Fruit fly (Drosophila melanogaster) whole organism, prepupa: ENCODE data around the gene CG13937.

Experiments
- Blimp-1 ChIP-seq: fragments of 200-800 bp; sonication (Bioruptor generic); optimal IDR thresholded peaks from 3 replicates; lab custom pipeline; 2017; ENCODE audit warnings: missing biosample characterization, missing genetic modification characterization, mild to moderate bottlenecking, moderate library complexity, missing genetic modification reagents
- CG10631 ChIP-seq: fragments of 200-800 bp; sonication (Bioruptor generic); optimal IDR thresholded peaks from 2 replicates; lab custom pipeline; 2016; ENCODE audit warnings: missing biosample characterization, missing genetic modification characterization
- CG10669 ChIP-seq: fragments of 200-800 bp; sonication (Bioruptor generic); optimal IDR thresholded peaks from 3 replicates; lab custom pipeline; 2018; ENCODE audit warnings: missing biosample characterization, mild to moderate bottlenecking, missing genetic modification characterization, moderate library complexity
- CG11294 ChIP-seq: fragments of 200-800 bp; sonication (Bioruptor generic); IDR thresholded peaks from 2 replicates; pipeline ENCODE4 v1.3.6; 2022; ENCODE audit warnings: missing biosample characterization, missing genetic modification characterization
- CG11762 ChIP-seq: fragments of 200-800 bp; sonication (Bioruptor generic); optimal IDR thresholded peaks from 3 replicates; lab custom pipeline; 2016; ENCODE audit warnings: missing biosample characterization, missing genetic modification characterization; ENCODE audit not compliant: insufficient read depth
- CG15336 ChIP-seq: fragments of 200-800 bp; sonication (Bioruptor generic); IDR thresholded peaks from 2 replicates; pipeline ENCODE4 v1.3.6; 2022; ENCODE audit warnings: missing biosample characterization, missing genetic modification characterization
- CG1621 ChIP-seq: fragments of 200-800 bp; sonication (Bioruptor generic); optimal IDR thresholded peaks from 3 replicates; lab custom pipeline; 2018; ENCODE audit warnings: missing biosample characterization, mild to moderate bottlenecking, missing genetic modification characterization
- CG16779 ChIP-seq: fragments of 200-800 bp; sonication (Bioruptor generic); optimal IDR thresholded peaks from 3 replicates; lab custom pipeline; 2017; ENCODE audit warnings: missing biosample characterization, mild to moderate bottlenecking, missing genetic modification characterization
- CG3032 ChIP-seq: fragments of 200-800 bp; optimal IDR thresholded peaks from 2 replicates; lab custom pipeline; 2019; ENCODE audit warnings: missing biosample characterization, mild to moderate bottlenecking, missing genetic modification characterization, moderate library complexity
- CG31627 ChIP-seq: fragments of 200-800 bp; sonication (Bioruptor generic); optimal IDR thresholded peaks from 3 replicates; lab custom pipeline; 2016; ENCODE audit warnings: missing biosample characterization, missing genetic modification characterization
- CG32006 ChIP-seq: fragments of 200-800 bp; sonication (Bioruptor generic); optimal IDR thresholded peaks from 3 replicates; lab custom pipeline; 2017; ENCODE audit warnings: missing biosample characterization, mild to moderate bottlenecking, missing genetic modification characterization
- CG3919 ChIP-seq: fragments of 200-800 bp; sonication (Bioruptor generic); optimal IDR thresholded peaks from 3 replicates; lab custom pipeline; 2016; ENCODE audit warnings: missing biosample characterization, missing genetic modification characterization
- CG6163 ChIP-seq: fragments of 200-800 bp; sonication (Bioruptor generic); IDR thresholded peaks from 3 replicates; pipeline ENCODE4 v1.3.6; 2022; ENCODE audit warnings: missing biosample characterization, missing genetic modification characterization
- CG6276 ChIP-seq: fragments of 200-800 bp; sonication (Bioruptor generic); optimal IDR thresholded peaks from 2 replicates; lab custom pipeline; 2017; ENCODE audit warnings: missing biosample characterization, mild to moderate bottlenecking, missing genetic modification characterization
- CG6792 ChIP-seq: fragments of 200-800 bp; sonication (Bioruptor generic); optimal IDR thresholded peaks from 3 replicates; lab custom pipeline; 2016; ENCODE audit warnings: missing biosample characterization, missing genetic modification characterization
- CG6808 ChIP-seq: fragments of 200-800 bp; sonication (Bioruptor generic); optimal IDR thresholded peaks from 3 replicates; lab custom pipeline; 2017; ENCODE audit warnings: missing biosample characterization, missing genetic modification characterization, mild to moderate bottlenecking, moderate library complexity, missing genetic modification reagents
- CG6854 ChIP-seq: fragments of 200-800 bp; sonication (Bioruptor generic); optimal IDR thresholded peaks from 2 replicates; lab custom pipeline; 2017; ENCODE audit warnings: missing biosample characterization, mild to moderate bottlenecking, missing genetic modification characterization
- CG7368 ChIP-seq: fragments of 200-800 bp; sonication (Bioruptor generic); optimal IDR thresholded peaks from 3 replicates; lab custom pipeline; 2016; ENCODE audit warnings: missing biosample characterization, missing genetic modification characterization
- CG8119 ChIP-seq: fragments of 200-800 bp; sonication (Bioruptor generic); IDR thresholded peaks from 3 replicates; pipeline ENCODE4 v1.3.6; 2022; ENCODE audit warnings: missing biosample characterization, missing genetic modification characterization
- CG8319 ChIP-seq: fragments of 200-800 bp; sonication (Bioruptor generic); optimal IDR thresholded peaks from 3 replicates; lab custom pipeline; 2016; ENCODE audit warnings: missing biosample characterization, missing genetic modification characterization
- CG8632 ChIP-seq: fragments of 200-800 bp; sonication (Bioruptor generic); optimal IDR thresholded peaks from 3 replicates; lab custom pipeline; 2016; ENCODE audit warnings: missing biosample characterization, missing genetic modification characterization
- CG9139 ChIP-seq: fragments of 200-800 bp; sonication (Bioruptor generic); optimal IDR thresholded peaks from 3 replicates; lab custom pipeline; 2017; ENCODE audit warnings: missing biosample characterization, mild to moderate bottlenecking, missing genetic modification characterization
- Eip75B ChIP-seq: fragments of 200-800 bp; sonication (Bioruptor generic); optimal IDR thresholded peaks from 3 replicates; lab custom pipeline; 2016; ENCODE audit warnings: missing biosample characterization, missing genetic modification characterization
- Eip78C ChIP-seq: fragments of 200-800 bp; sonication (Bioruptor generic); peaks from one replicate; lab custom pipeline; 2016; ENCODE audit warnings: missing biosample characterization, missing genetic modification characterization
- Eip93F ChIP-seq: fragments of 200-800 bp; sonication (Bioruptor generic); optimal IDR thresholded peaks from 2 replicates; lab custom pipeline; 2016; ENCODE audit warnings: missing biosample characterization, mild to moderate bottlenecking, missing genetic modification characterization
- Ets96B ChIP-seq: fragments of 200-800 bp; optimal IDR thresholded peaks from 2 replicates; lab custom pipeline; 2019; ENCODE audit warnings: missing biosample characterization, mild to moderate bottlenecking, missing genetic modification characterization, moderate library complexity
- Gug ChIP-seq: fragments of 200-800 bp; sonication (Bioruptor generic); IDR thresholded peaks from 2 replicates; pipeline ENCODE4 v1.3.6; 2022; ENCODE audit warnings: missing biosample characterization, missing genetic modification characterization
- Hr38 ChIP-seq: sonication (Bioruptor generic); optimal IDR thresholded peaks from 2 replicates; lab custom pipeline; 2016; ENCODE audit warnings: missing biosample characterization, missing genetic modification characterization
- Hr39 ChIP-seq: fragments of 200-800 bp; sonication (Bioruptor generic); optimal IDR thresholded peaks from 2 replicates; lab custom pipeline; 2016; ENCODE audit warnings: missing biosample characterization, missing genetic modification characterization
- Hr4 ChIP-seq: fragments of 200-800 bp; sonication (Bioruptor generic); optimal IDR thresholded peaks from 3 replicates; lab custom pipeline; 2016; ENCODE audit warnings: missing biosample characterization, missing genetic modification characterization
- Lpt ChIP-seq: fragments of 200-800 bp; sonication (Bioruptor generic); optimal IDR thresholded peaks from 3 replicates; lab custom pipeline; 2016; ENCODE audit warnings: missing biosample characterization, missing genetic modification characterization
- OdsH ChIP-seq: fragments of 200-800 bp; sonication (Bioruptor generic); optimal IDR thresholded peaks from 3 replicates; lab custom pipeline; 2016; ENCODE audit warnings: missing biosample characterization, missing genetic modification characterization
- Sox14 ChIP-seq: fragments of 200-800 bp; sonication (Bioruptor generic); optimal IDR thresholded peaks from 3 replicates; lab custom pipeline; 2016; ENCODE audit warnings: missing biosample characterization, missing genetic modification characterization
- achi ChIP-seq: fragments of 200-800 bp; sonication (Bioruptor generic); optimal IDR thresholded peaks from 3 replicates; lab custom pipeline; 2016; ENCODE audit warnings: missing biosample characterization, missing genetic modification characterization
- acj6 ChIP-seq: fragments of 200-800 bp; sonication (Bioruptor generic); optimal IDR thresholded peaks from 3 replicates; lab custom pipeline; 2016; ENCODE audit warnings: missing biosample characterization, missing genetic modification characterization
- cyc ChIP-seq: fragments of 200-800 bp; sonication (Bioruptor generic); optimal IDR thresholded peaks from 3 replicates; lab custom pipeline; 2016; ENCODE audit warnings: missing biosample characterization, missing genetic modification characterization
- eg ChIP-seq: fragments of 200-800 bp; sonication (Bioruptor generic); IDR thresholded peaks from 3 replicates; pipeline ENCODE4 v1.3.6; 2022; ENCODE audit warnings: missing biosample characterization, missing genetic modification characterization
- esn ChIP-seq: fragments of 200-800 bp; sonication (Bioruptor generic); optimal IDR thresholded peaks from 2 replicates; lab custom pipeline; 2016; ENCODE audit warnings: missing biosample characterization, mild to moderate bottlenecking, missing genetic modification characterization, moderate library complexity
- fd85E ChIP-seq: fragments of 200-800 bp; sonication (Bioruptor generic); optimal IDR thresholded peaks from 3 replicates; lab custom pipeline; 2016; ENCODE audit warnings: missing biosample characterization, missing genetic modification characterization
- fkh ChIP-seq: fragments of 200-800 bp; sonication (Bioruptor generic); optimal IDR thresholded peaks from 3 replicates; lab custom pipeline; 2017; ENCODE audit warnings: missing biosample characterization, mild to moderate bottlenecking, missing genetic modification characterization, moderate library complexity
- lz ChIP-seq: fragments of 200-800 bp; sonication (Bioruptor generic); optimal IDR thresholded peaks from 3 replicates; lab custom pipeline; 2016; ENCODE audit warnings: missing biosample characterization, missing genetic modification characterization
- pdm3 ChIP-seq: fragments of 200-800 bp; sonication (Bioruptor generic); optimal IDR thresholded peaks from 3 replicates; lab custom pipeline; 2016; ENCODE audit warnings: missing biosample characterization, missing genetic modification characterization
- ss ChIP-seq, 2 experiments: fragments of 200-800 bp; sonication (Bioruptor generic); optimal IDR thresholded peaks; 2 replicates in 1 of 2; 3 replicates in 1 of 2; lab custom pipeline; 2017 to 2018; ENCODE audit warnings: mild to moderate bottlenecking in 2 of 2, missing biosample characterization in 2 of 2, missing genetic modification characterization in 2 of 2, moderate library complexity in 1 of 2
- svp ChIP-seq: fragments of 200-800 bp; sonication (Bioruptor generic); peaks from one replicate; lab custom pipeline; 2016; ENCODE audit warnings: missing biosample characterization, missing genetic modification characterization
- topi ChIP-seq: fragments of 200-800 bp; sonication (Bioruptor generic); optimal IDR thresholded peaks from 3 replicates; lab custom pipeline; 2016; ENCODE audit warnings: missing biosample characterization, missing genetic modification characterization
- vri ChIP-seq: fragments of 200-800 bp; sonication (Bioruptor generic); optimal IDR thresholded peaks from 3 replicates; lab custom pipeline; 2016; ENCODE audit warnings: missing biosample characterization, mild to moderate bottlenecking, missing genetic modification characterization

CG13937 gene

DNA sequence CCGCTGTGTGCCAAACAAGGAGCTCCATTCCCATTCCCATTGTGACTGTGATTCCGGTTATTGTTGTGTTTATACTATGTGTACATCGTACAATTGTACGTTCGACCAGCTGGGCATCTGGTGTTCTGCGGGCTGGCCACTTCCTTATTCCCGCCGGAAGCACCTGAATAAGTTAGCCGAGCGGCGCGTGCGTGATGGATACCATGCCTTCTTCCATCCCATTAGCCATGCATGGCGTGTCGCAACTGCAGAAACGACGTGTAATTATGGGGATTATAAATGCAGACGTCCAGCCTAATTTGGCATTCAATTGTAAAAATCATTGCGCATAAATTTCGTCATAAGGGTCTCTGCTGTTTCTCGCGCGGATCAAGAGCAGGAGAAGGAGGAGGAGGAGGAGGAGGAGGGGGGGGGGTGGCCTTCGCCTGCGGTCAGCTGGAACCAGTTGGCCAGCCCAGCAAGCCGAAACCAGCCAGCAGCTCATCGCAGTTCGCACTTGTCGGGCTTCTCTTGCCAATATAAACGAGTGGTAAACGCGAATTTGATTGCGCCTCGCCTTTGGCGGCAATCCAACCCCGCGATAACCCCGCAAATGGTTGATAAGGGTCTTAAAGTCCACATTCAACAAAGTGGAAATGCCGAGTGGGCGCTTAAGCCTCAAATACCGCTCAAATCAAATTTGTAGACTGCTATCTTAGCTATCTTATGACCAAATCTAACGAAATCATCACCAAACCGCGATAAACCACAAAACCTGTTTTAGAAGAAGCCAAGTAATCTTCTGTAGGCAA lies 16.6 kb downstream of the CG13937 start:
- TF ChIP-seq svp (GFP tag; lab: Kevin White, UChicago) (peak; percentile 96), CG6276 (peak; percentile 55), fd85E (GFP tag; lab: Kevin White, UChicago) (no peak), CG16779 (peak; percentile 23), CG8119 (0 out of 3 replicates have a peak, but pooled peaks have one; percentile 17), Hr38 (GFP tag; lab: Kevin White, UChicago) (no peak), CG8319 (GFP tag; lab: Kevin White, UChicago) (no peak), fkh (no peak), CG11762 (GFP tag; lab: Kevin White, UChicago) (no peak), CG6854 (GFP tag; lab: Kevin White, UChicago) (peak; percentile 69), Sox14 (GFP tag; lab: Kevin White, UChicago) (no peak), CG1621 (tag; lab: Kevin White, UChicago) (peak; percentile 3), CG3919 (GFP tag; lab: Kevin White, UChicago) (no peak), CG10669 (no peak), CG6792 (GFP tag; lab: Kevin White, UChicago) (no peak), OdsH (GFP tag; lab: Kevin White, UChicago) (no peak), Eip75B (GFP tag; lab: Kevin White, UChicago) (no peak), topi (GFP tag; lab: Kevin White, UChicago) (no peak), ss (GFP tag; optimal IDR thresholded peaks at IDR 0.05; lab: Kevin White, UChicago) (peak; percentile 31 to 38), Gug (GFP tag; lab: Robert Waterston, UW) (no peak), Hr4 (no peak), CG7368 (GFP tag; lab: Kevin White, UChicago) (peak; percentile 9), CG15336 (peak; percentile 11; the same call in 1 of the 2 replicates)

DNA sequence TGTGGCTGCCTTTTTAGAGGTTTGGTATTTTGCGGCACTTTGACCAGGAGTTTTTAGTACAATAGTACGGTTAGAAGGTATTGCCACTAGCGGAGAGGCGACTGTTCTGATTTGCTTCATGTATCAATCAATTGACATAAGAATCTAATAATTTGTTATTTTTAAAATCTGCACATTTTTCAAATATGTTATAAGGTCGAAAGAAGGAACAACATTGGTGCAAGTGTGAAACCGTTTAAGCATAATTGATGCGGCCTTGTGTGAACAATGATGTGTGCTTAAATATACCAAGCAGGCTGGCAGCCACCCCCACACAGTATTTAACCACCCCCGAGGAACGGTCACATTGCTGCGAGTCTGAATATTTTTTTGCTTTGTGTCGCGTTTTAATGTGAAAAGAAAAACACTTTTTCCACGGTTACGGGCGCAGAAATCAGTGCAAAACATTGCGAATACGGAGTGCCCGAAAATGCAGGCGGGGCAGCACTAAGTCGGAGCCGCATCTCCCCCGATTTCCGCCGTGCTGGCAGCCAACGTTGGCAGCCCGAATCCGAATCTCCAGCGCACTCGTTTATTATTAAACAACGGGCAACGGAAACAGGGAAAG lies 17.6 kb downstream of the CG13937 start, which contains the start of the genes HBS1 and CG12025:
TSS of gene HBS1 (minus strand) at position 120 of the 607 bp plus-strand sequence.
TSS of gene CG12025 (plus strand) at position 310 of the 607 bp plus-strand sequence.
- no peak for TF ChIP-seq CG11294 (GFP tag; lab: Robert Waterston, UW)
- peak; percentile 51 for TF ChIP-seq CG32006 (GFP tag; lab: Kevin White, UChicago)
- no peak for TF ChIP-seq CG8119
- TF ChIP-seq pdm3 (GFP tag; lab: Kevin White, UChicago): no peak
- TF ChIP-seq acj6 (GFP tag; lab: Kevin White, UChicago): peak; percentile 28
- TF ChIP-seq Blimp-1 (GFP tag; lab: Kevin White, UChicago): no peak
- no peak for TF ChIP-seq OdsH (GFP tag; lab: Kevin White, UChicago)
- peak; percentile 52 for TF ChIP-seq lz
- TF ChIP-seq Eip75B (GFP tag; lab: Kevin White, UChicago): peak; percentile 43
- no peak for TF ChIP-seq fkh
- TF ChIP-seq CG7368 (GFP tag; lab: Kevin White, UChicago): no peak
- TF ChIP-seq achi (GFP tag; lab: Kevin White, UChicago): peak; percentile 24
- peak; percentile 69 for TF ChIP-seq CG1621 (tag; lab: Kevin White, UChicago)
- peak; percentile 40 for TF ChIP-seq topi (GFP tag; lab: Kevin White, UChicago)
- TF ChIP-seq vri (GFP tag; lab: Kevin White, UChicago): no peak
- TF ChIP-seq eg (GFP tag; lab: Robert Waterston, UW): peak; percentile 71; the same call in 1 of the 3 replicates
- TF ChIP-seq CG8632 (GFP tag; lab: Kevin White, UChicago): no peak
- TF ChIP-seq CG9139 (GFP tag; lab: Kevin White, UChicago): no peak
- 0 out of 3 replicates have a peak, but pooled peaks have one; percentile 56 for TF ChIP-seq CG6163 (GFP tag; lab: Robert Waterston, UW)
- TF ChIP-seq CG8319 (GFP tag; lab: Kevin White, UChicago): no peak
- TF ChIP-seq Hr4: peak; percentile 56
- peak; percentile 34 for TF ChIP-seq Lpt (GFP tag; lab: Kevin White, UChicago)
- peak; percentile 12 for TF ChIP-seq CG6808 (GFP tag; lab: Kevin White, UChicago)
- no peak for TF ChIP-seq Eip93F (GFP tag; lab: Kevin White, UChicago)
- peak; percentile 55 for TF ChIP-seq esn
- TF ChIP-seq CG6276: no peak
- TF ChIP-seq Gug (GFP tag; lab: Robert Waterston, UW): peak; percentile 40; the same call in 1 of the 2 replicates
- TF ChIP-seq CG31627 (GFP tag; lab: Kevin White, UChicago): peak; percentile 73
- peak; percentile 70 for TF ChIP-seq cyc (GFP tag; lab: Kevin White, UChicago)
- TF ChIP-seq fd85E (GFP tag; lab: Kevin White, UChicago): no peak
- TF ChIP-seq CG3032 (tag; lab: Kevin White, UChicago): peak; percentile 69
- no peak for TF ChIP-seq CG10631 (GFP tag; lab: Kevin White, UChicago)
- peak; percentile 30 for TF ChIP-seq Ets96B (tag; lab: Kevin White, UChicago)
- TF ChIP-seq CG15336: 0 out of 2 replicates have a peak, but pooled peaks have one; percentile 28
- peak in 1 of 2 experiments; percentile 8 for TF ChIP-seq ss (GFP tag; optimal IDR thresholded peaks at IDR 0.05; lab: Kevin White, UChicago)
- TF ChIP-seq Eip78C (GFP tag; lab: Kevin White, UChicago): peak; percentile 72
- peak; percentile 73 for TF ChIP-seq Hr39 (GFP tag; lab: Kevin White, UChicago)
